Worm (Caenorhabditis elegans) whole organism, late embryonic: Measurements from ENCODE around the gene F11A5.15.

Source experiments
- F13H6.1 ChIP-seq: sonication (generic microtip); optimal IDR thresholded peaks from 2 replicates; lab custom pipeline; 2016; ENCODE audit warnings: missing genetic modification characterization, missing compliant biosample characterization
- T23F11.4 ChIP-seq: fragments of 200-800 bp; sonication (Bioruptor generic); optimal IDR thresholded peaks from 2 replicates; lab custom pipeline; 2018; ENCODE audit warnings: mild to moderate bottlenecking, missing genetic modification characterization, missing compliant biosample characterization
- ahr-1 ChIP-seq: sonication (generic microtip); optimal IDR thresholded peaks from 2 replicates; lab custom pipeline; 2016; ENCODE audit warnings: missing genetic modification characterization, missing compliant biosample characterization
- ceh-22 ChIP-seq: sonication (generic microtip); optimal IDR thresholded peaks from 2 replicates; lab custom pipeline; 2017; ENCODE audit warnings: missing biosample characterization, missing genetic modification characterization
- ceh-9 ChIP-seq: sonication (generic microtip); optimal IDR thresholded peaks from 2 replicates; lab custom pipeline; 2016; ENCODE audit warnings: mild to moderate bottlenecking, missing genetic modification characterization, inconsistent platforms, missing compliant biosample characterization
- eyg-1 ChIP-seq: sonication (generic microtip); optimal IDR thresholded peaks from 2 replicates; lab custom pipeline; 2016; ENCODE audit warnings: missing genotype, missing genetic modification characterization, missing compliant biosample characterization
- fkh-10 ChIP-seq: fragments of 150-350 bp; optimal IDR thresholded peaks from 2 replicates; lab custom pipeline; 2014; ENCODE audit warnings: missing biosample characterization, missing genetic modification reagents, missing genetic modification characterization
- nhr-11 ChIP-seq: fragments of 150-350 bp; optimal IDR thresholded peaks from 2 replicates; lab custom pipeline; 2014; ENCODE audit warnings: missing biosample characterization, missing genetic modification characterization
- pha-4 ChIP-seq: fragments of 150-350 bp; optimal IDR thresholded peaks from 2 replicates; lab custom pipeline; 2018; ENCODE audit warnings: missing biosample characterization, missing genetic modification reagents, missing genetic modification characterization
- pqm-1 ChIP-seq: sonication (generic microtip); optimal IDR thresholded peaks from 2 replicates; lab custom pipeline; 2016; ENCODE audit warnings: missing genetic modification characterization, missing compliant biosample characterization
- ref-2 ChIP-seq: sonication (generic microtip); optimal IDR thresholded peaks from 2 replicates; lab custom pipeline; 2016; ENCODE audit warnings: missing genetic modification characterization, missing compliant biosample characterization
- tbx-2 ChIP-seq: sonication (generic microtip); optimal IDR thresholded peaks from 2 replicates; lab custom pipeline; 2016; ENCODE audit warnings: missing genetic modification characterization, missing compliant biosample characterization

- no peak for TF ChIP-seq tbx-2 (tag; lab: Kevin White, UChicago)
- no peak for TF ChIP-seq pqm-1
- no peak for TF ChIP-seq fkh-10
- TF ChIP-seq pha-4 (tag; lab: Kevin White, UChicago), result no peak
- TF ChIP-seq ceh-22, result no peak
- no peak for TF ChIP-seq T23F11.4 (GFP tag; lab: Kevin White, UChicago)
- TF ChIP-seq ref-2 (tag; lab: Kevin White, UChicago), result no peak
- TF ChIP-seq nhr-11 (tag; lab: Kevin White, UChicago), result no peak
- no peak for TF ChIP-seq eyg-1 (tag; lab: Kevin White, UChicago)
- TF ChIP-seq ahr-1, result no peak
- TF ChIP-seq ceh-9, result no peak
- no peak for TF ChIP-seq F13H6.1 (tag; lab: Kevin White, UChicago)
Observed at ce11 chrV:16175757-16176156, 42.7 kb downstream of the F11A5.15 start, which contains the start of gene cyp-33D1.
